Fruit fly (Drosophila melanogaster): ENCODE measurements around the gene hiw.

dm6 chrX:15063404-15064062, at the start of gene hiw, which contains the start of gene ND-B18:
- no peak for TF ChIP-seq CG8478 (optimal IDR thresholded peaks at IDR 0.05)
- TF ChIP-seq CTCF (optimal IDR thresholded peaks at IDR 0.05) = no peak
